Worm (Caenorhabditis elegans): ENCODE data around the gene F58E2.2.

Gene F58E2.2

ce11 chrIV:3478911-3479385 lies 9.1 kb downstream of the F58E2.2 start, which contains the start of the genes srz-70 and C09G12.5:
Gene srz-70, minus strand, starts transcription at chrIV:3479011.
Gene C09G12.5, plus strand, starts transcription at chrIV:3479335.
- no peak for TF ChIP-seq klf-2 (GFP tag; conservative IDR thresholded peaks at IDR 0.05)
- no peak for TF ChIP-seq med-1 (GFP tag; optimal IDR thresholded peaks at IDR 0.05; ENCODE audit: insufficient read depth)
- no peak for TF ChIP-seq cog-1 (tag; optimal IDR thresholded peaks at IDR 0.05)
- TF ChIP-seq ref-1 (GFP tag; conservative IDR thresholded peaks at IDR 0.05), result no peak
- TF ChIP-seq T22C8.4 (GFP tag; IDR thresholded peaks at IDR 0.05), result no peak
- TF ChIP-seq ztf-29 (GFP tag; IDR thresholded peaks at IDR 0.05), result no peak

DNA sequence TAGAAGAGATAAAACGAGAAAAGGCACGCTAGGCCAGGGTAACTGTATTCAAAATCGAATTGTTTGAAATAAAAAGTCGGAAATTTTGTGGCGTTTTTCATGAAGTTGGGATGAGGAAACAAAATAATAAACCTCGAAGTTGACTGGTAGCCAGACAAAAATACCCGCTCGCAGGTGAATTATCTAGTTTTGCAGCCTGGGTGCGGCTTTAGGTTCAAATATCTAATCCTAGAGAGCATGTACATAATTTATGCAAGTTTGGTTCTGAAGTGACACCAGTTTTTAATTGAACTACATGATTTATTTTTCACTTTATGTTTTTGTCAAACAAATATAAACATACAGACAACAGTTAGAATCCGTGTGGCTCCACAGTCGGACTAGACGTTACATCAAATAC lies 11.9 kb downstream of the F58E2.2 start, which contains the start of gene srz-37:
Gene srz-37, minus strand, starts transcription at position 101 of the 400 bp plus-strand sequence.
- no peak for TF ChIP-seq T22C8.4 (GFP tag; IDR thresholded peaks at IDR 0.05)
- TF ChIP-seq ztf-29 (GFP tag; IDR thresholded peaks at IDR 0.05), result no peak
- no peak for TF ChIP-seq med-1 (GFP tag; optimal IDR thresholded peaks at IDR 0.05; ENCODE audit: insufficient read depth)
- TF ChIP-seq klf-2 (GFP tag; conservative IDR thresholded peaks at IDR 0.05), result no peak

DNA sequence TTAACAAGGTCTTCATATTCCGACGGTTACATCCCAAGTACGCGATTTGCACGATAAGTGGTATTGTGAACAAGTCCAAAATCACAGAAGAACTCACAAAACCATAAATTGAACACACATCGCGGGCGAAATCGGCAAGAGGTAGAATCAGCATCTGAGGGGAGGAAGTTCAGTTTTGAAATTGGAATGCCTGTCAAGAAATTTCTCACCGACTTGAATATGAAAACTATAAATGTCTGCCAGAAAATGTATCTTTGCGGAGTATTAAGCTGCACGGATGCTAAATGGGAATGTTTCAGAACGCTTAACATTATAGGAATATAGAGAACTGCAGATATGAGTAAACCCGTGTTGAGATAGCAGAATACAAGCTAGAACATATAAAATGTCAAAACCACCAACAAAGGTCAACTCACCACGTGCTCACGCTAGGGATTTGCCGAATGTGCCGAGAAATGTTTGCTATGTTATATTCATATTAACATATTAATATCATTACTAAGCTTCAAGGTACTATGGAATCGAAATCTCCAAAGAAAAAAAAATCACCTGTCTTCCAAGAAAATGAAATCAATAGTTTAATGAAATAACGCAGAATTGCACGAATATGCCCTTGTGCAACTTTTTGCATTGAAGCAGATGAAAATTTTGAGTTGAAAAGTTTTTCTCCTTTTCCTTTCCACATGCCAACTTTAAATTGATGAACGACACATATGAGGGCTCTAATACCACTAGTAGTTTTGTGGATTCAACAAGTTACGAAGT lies 12.5 kb downstream of the F58E2.2 start, which contains the start of gene srz-82:
Gene srz-82, plus strand, starts transcription at position 701 of the 765 bp plus-strand sequence.
- TF ChIP-seq ztf-23 (GFP tag; IDR thresholded peaks at IDR 0.05) (0 out of 2 replicates have a peak, but pooled peaks have one; percentile 24), flt-1 (GFP tag; IDR thresholded peaks at IDR 0.05) (no peak), ztf-29 (GFP tag; IDR thresholded peaks at IDR 0.05) (no peak), med-1 (GFP tag; optimal IDR thresholded peaks at IDR 0.05; ENCODE audit: insufficient read depth) (no peak)

- no peak for TF ChIP-seq tab-1 (GFP tag; IDR thresholded peaks at IDR 0.05)
- TF ChIP-seq T22C8.4 (GFP tag; IDR thresholded peaks at IDR 0.05), result no peak
- TF ChIP-seq med-1 (GFP tag; optimal IDR thresholded peaks at IDR 0.05; ENCODE audit: insufficient read depth), result no peak
- TF ChIP-seq cog-1 (tag; optimal IDR thresholded peaks at IDR 0.05), result no peak
- no peak for TF ChIP-seq ztf-23 (GFP tag; IDR thresholded peaks at IDR 0.05)
- TF ChIP-seq ref-1 (GFP tag; conservative IDR thresholded peaks at IDR 0.05), result no peak
- TF ChIP-seq flt-1 (GFP tag; IDR thresholded peaks at IDR 0.05), result no peak
- no peak for TF ChIP-seq ztf-29 (GFP tag; IDR thresholded peaks at IDR 0.05)
- TF ChIP-seq klf-2 (GFP tag; conservative IDR thresholded peaks at IDR 0.05), result no peak
These were observed 21.6 kb downstream of the F58E2.2 start, which contains the start of gene srz-78 for ce11 chrIV:3491477-3491876. Gene srz-78, plus strand, starts transcription at chrIV:3491777.

DNA sequence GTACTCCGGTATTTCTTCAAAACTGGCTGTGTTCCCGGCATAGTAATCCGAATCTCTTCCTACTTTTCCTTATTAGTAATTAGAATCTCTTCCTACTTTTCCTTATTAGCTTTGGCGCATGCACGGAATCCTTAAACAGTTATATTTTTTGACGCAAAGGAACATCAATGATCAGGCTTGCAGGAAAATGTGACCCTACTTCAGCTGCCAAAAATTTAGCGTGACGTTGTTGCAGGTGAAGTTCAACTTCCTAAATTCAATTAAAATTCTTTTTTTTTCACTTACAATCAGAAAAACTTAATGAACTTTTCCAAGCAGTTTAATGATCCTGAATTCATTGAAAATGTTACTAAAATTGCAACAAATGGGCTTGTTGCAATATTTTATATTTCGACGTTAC lies 23.5 kb downstream of the F58E2.2 start, which contains the start of gene srz-79:
Gene srz-79, plus strand, starts transcription at position 301 of the 400 bp plus-strand sequence.
- TF ChIP-seq ztf-23 (GFP tag; IDR thresholded peaks at IDR 0.05) (no peak), T22C8.4 (GFP tag; IDR thresholded peaks at IDR 0.05) (no peak), cog-1 (tag; optimal IDR thresholded peaks at IDR 0.05) (no peak), ref-1 (GFP tag; conservative IDR thresholded peaks at IDR 0.05) (no peak), flt-1 (GFP tag; IDR thresholded peaks at IDR 0.05) (no peak), ztf-29 (GFP tag; IDR thresholded peaks at IDR 0.05) (no peak), tab-1 (GFP tag; IDR thresholded peaks at IDR 0.05) (no peak), med-1 (GFP tag; optimal IDR thresholded peaks at IDR 0.05; ENCODE audit: insufficient read depth) (no peak), klf-2 (GFP tag; conservative IDR thresholded peaks at IDR 0.05) (no peak)

DNA sequence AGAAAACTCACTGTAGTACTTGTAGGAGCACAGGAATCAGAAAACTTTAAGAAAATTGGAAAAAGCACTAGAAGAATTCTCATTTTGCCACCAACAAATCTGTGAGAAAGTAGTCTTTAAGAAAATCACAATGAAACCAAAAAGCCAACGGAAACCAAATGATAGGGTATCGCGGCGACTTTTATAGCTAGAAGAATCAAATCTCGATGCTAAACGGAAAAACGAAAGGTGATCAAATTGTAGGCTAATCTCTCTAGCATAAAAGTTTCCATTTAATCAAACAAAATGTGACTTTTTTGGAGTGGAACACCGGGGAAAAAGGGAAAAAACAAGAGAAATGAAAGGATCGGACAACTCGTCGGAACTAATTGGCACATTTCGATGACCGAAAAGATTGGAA lies 26.5 kb downstream of the F58E2.2 start, which contains the start of gene C09G12.17:
Gene C09G12.17, minus strand, starts transcription at position 101 of the 400 bp plus-strand sequence.
- TF ChIP-seq ref-1 (GFP tag; conservative IDR thresholded peaks at IDR 0.05) (no peak), flt-1 (GFP tag; IDR thresholded peaks at IDR 0.05) (no peak), med-1 (GFP tag; optimal IDR thresholded peaks at IDR 0.05; ENCODE audit: insufficient read depth) (no peak), cog-1 (tag; optimal IDR thresholded peaks at IDR 0.05) (no peak), klf-2 (GFP tag; conservative IDR thresholded peaks at IDR 0.05) (no peak), ztf-29 (GFP tag; IDR thresholded peaks at IDR 0.05) (no peak)

DNA sequence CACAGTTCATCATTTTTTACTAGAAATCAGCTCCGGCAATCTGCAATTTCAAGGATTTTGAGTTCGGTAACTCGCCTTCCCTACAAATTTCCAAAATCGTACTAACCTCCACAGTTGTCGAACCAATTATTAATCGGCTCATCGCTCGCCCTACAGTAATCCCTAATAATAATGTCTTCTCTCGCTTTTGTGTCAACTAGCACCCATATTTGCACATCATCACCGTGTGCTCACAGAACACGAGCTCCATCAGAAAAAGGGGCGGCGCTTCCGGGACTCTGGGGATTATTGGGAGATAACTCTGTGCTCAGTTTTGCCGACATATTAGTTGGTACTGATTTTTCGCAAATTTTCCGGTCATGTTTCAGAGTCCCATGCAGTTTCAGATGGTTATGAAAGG lies 28.1 kb downstream of the F58E2.2 start, which contains the start of gene ceh-53:
Gene ceh-53, plus strand, starts transcription at position 301 of the 400 bp plus-strand sequence.
- TF ChIP-seq klf-2 (GFP tag; conservative IDR thresholded peaks at IDR 0.05) (no peak), med-1 (GFP tag; optimal IDR thresholded peaks at IDR 0.05; ENCODE audit: insufficient read depth) (no peak), cog-1 (tag; optimal IDR thresholded peaks at IDR 0.05) (no peak), tab-1 (GFP tag; IDR thresholded peaks at IDR 0.05) (no peak), ztf-29 (GFP tag; IDR thresholded peaks at IDR 0.05) (no peak), ztf-23 (GFP tag; IDR thresholded peaks at IDR 0.05) (no peak), flt-1 (GFP tag; IDR thresholded peaks at IDR 0.05) (no peak), T22C8.4 (GFP tag; IDR thresholded peaks at IDR 0.05) (no peak), ref-1 (GFP tag; conservative IDR thresholded peaks at IDR 0.05) (no peak)

DNA sequence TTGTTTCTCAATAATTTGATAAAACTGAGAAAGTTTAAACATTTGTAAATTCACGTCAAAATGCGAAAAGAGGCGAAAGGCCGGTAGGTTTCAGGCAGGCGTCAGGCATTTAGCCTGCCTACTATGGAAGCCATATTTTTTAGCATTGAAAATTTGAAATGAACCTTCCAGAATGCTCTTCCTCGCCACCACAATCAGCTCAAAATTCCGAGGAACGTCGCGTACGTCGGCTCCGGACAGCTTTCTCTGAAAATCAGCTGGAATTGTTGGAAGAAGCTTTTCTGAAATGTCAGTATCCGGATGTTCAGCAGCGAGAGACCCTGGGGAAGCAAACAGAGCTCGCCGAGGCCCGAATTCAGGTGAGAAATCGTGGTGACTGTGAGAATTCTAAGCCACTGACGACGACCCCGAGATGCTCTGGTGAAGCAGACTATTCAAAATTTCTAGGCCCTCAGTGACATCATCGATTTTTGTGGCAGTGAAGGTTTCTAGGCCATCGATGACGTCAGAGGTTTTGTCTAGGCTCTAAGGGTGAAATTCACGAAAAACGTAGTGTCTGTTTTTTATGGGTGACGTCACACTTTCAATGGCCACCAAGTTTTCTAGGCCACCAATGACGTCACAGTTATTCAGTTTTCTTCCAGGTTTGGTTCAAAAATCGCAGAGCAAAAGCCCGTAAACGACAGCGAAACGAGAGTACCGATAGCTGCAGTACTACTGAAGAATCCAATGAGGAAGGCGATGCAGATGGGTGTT lies 32.3 kb downstream of the F58E2.2 start:
- TF ChIP-seq med-1 (GFP tag; optimal IDR thresholded peaks at IDR 0.05; ENCODE audit: insufficient read depth) (no peak), cog-1 (tag; optimal IDR thresholded peaks at IDR 0.05) (no peak), flt-1 (GFP tag; IDR thresholded peaks at IDR 0.05) (no peak), ztf-29 (GFP tag; IDR thresholded peaks at IDR 0.05) (no peak), tab-1 (GFP tag; IDR thresholded peaks at IDR 0.05) (no peak), klf-2 (GFP tag; conservative IDR thresholded peaks at IDR 0.05) (no peak), ztf-23 (GFP tag; IDR thresholded peaks at IDR 0.05) (no peak), ref-1 (GFP tag; conservative IDR thresholded peaks at IDR 0.05) (no peak), T22C8.4 (GFP tag; IDR thresholded peaks at IDR 0.05) (no peak)

DNA sequence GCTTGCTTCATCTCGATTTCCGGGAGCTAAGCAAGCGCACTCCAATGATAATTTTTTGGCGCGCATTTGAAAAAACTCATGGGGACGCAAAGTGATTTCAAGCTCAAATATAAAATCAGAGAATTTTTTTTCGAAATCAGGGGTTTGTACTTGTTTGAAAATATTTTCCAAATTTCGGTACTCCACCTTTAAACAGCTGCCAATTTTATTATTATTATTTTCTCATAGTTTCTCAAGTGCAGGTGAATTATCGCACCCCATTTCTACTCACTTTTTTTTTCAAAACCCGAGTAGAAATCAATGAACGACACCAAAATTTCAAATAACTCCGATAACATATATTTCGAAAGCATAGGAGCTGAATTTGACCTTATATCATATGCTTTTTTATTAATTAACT lies 34.3 kb downstream of the F58E2.2 start, which contains the start of gene srz-83:
Gene srz-83, plus strand, starts transcription at position 301 of the 400 bp plus-strand sequence.
- TF ChIP-seq med-1 (GFP tag; optimal IDR thresholded peaks at IDR 0.05; ENCODE audit: insufficient read depth) (no peak), tab-1 (GFP tag; IDR thresholded peaks at IDR 0.05) (no peak), ztf-29 (GFP tag; IDR thresholded peaks at IDR 0.05) (no peak), ref-1 (GFP tag; conservative IDR thresholded peaks at IDR 0.05) (no peak), ztf-23 (GFP tag; IDR thresholded peaks at IDR 0.05) (no peak), cog-1 (tag; optimal IDR thresholded peaks at IDR 0.05) (no peak), flt-1 (GFP tag; IDR thresholded peaks at IDR 0.05) (no peak), klf-2 (GFP tag; conservative IDR thresholded peaks at IDR 0.05) (no peak), T22C8.4 (GFP tag; IDR thresholded peaks at IDR 0.05) (no peak)
